Worm (Caenorhabditis elegans): Measurements from ENCODE around the gene R09H10.3.

Gene R09H10.3

DNA sequence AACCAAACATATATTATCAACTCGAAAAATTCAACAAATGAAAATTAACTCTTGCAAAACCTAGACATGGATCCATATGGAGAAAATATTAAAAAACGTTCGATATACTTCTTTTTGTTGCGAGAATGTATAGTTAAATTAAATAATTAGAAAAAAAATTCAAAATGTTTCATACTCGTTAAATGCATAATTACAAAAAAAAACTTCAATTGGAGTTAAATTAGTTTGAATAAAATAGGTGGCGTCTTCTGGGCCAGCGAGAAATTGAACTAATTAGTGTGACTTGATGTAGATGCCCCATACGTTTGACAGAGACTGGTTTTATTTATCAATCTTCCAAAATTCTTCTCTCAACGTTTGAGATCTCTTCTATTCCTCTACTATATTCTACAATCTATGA, 28.5 kb upstream of the R09H10.3 start, which contains the start of gene lgc-43:
Gene lgc-43, plus strand, starts transcription at position 301 of the 400 bp plus-strand sequence.
- TF ChIP-seq nhr-80 (tag; optimal IDR thresholded peaks at IDR 0.05) (no peak), F37B4.10 (GFP tag; IDR thresholded peaks at IDR 0.05) (no peak), Y56A3A.18 (GFP tag; IDR thresholded peaks at IDR 0.05) (no peak), F57C9.4 (tag; optimal IDR thresholded peaks at IDR 0.05) (no peak), egrh-3 (GFP tag; IDR thresholded peaks at IDR 0.05) (no peak), F23B12.7 (tag; optimal IDR thresholded peaks at IDR 0.05; ENCODE audit: insufficient read depth) (no peak), let-607 (tag; optimal IDR thresholded peaks at IDR 0.05) (no peak), F33H1.4 (GFP tag; IDR thresholded peaks at IDR 0.05) (no peak), lag-1 (GFP tag; IDR thresholded peaks at IDR 0.05) (no peak), ztf-18 (tag; optimal IDR thresholded peaks at IDR 0.05) (no peak)

DNA sequence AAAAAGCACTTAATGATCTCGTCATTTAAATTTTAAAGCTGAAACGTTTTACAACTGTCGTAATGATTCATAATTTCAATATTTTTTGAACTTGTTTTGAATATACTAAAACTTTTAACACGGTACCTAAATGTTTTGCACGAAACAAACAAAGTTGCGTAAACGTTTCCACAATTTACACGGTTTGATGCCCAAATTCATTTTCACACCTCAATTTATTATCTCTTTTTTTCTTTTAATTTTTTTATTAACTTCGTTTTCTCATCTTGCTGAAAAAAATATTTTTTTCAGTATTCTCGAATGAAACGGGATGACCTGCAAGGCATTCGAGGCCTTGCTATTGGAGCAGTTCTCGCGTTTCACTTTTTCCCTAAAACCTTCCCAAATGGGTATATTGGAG, 22.6 kb upstream of the R09H10.3 start, which contains the start of gene oac-8:
Gene oac-8, plus strand, starts transcription at position 301 of the 400 bp plus-strand sequence.
- TF ChIP-seq D2030.7 (GFP tag; IDR thresholded peaks at IDR 0.05) (no peak), madf-6 (GFP tag; IDR thresholded peaks at IDR 0.05) (no peak), Y53G8AR.9 (GFP tag; conservative IDR thresholded peaks at IDR 0.05) (no peak), egrh-3 (GFP tag; IDR thresholded peaks at IDR 0.05) (no peak), C17E4.6 (GFP tag; IDR thresholded peaks at IDR 0.05) (no peak), ceh-58 (GFP tag; IDR thresholded peaks at IDR 0.05) (no peak), nhr-90 (tag; optimal IDR thresholded peaks at IDR 0.05) (no peak), lin-35 (GFP tag; optimal IDR thresholded peaks at IDR 0.05) (no peak), tlf-1 (GFP tag; optimal IDR thresholded peaks at IDR 0.05) (no peak), nhr-80 (tag; optimal IDR thresholded peaks at IDR 0.05) (no peak), dox-1 (GFP tag; IDR thresholded peaks at IDR 0.05) (no peak), tbx-9 (tag; optimal IDR thresholded peaks at IDR 0.05; ENCODE audit: borderline replicate concordance) (no peak), F37B4.10 (GFP tag; IDR thresholded peaks at IDR 0.05) (no peak), pbrm-1 (GFP tag; IDR thresholded peaks at IDR 0.05) (no peak), snpc-4 (GFP tag; optimal IDR thresholded peaks at IDR 0.05) (no peak), snpc-4 (tag; optimal IDR thresholded peaks at IDR 0.05) (no peak), F57C9.4 (tag; optimal IDR thresholded peaks at IDR 0.05) (no peak), mcd-1 (GFP tag; IDR thresholded peaks at IDR 0.05) (no peak), B0019.2 (GFP tag; conservative IDR thresholded peaks at IDR 0.05) (no peak), ceh-40 (GFP tag; IDR thresholded peaks at IDR 0.05) (no peak)

DNA sequence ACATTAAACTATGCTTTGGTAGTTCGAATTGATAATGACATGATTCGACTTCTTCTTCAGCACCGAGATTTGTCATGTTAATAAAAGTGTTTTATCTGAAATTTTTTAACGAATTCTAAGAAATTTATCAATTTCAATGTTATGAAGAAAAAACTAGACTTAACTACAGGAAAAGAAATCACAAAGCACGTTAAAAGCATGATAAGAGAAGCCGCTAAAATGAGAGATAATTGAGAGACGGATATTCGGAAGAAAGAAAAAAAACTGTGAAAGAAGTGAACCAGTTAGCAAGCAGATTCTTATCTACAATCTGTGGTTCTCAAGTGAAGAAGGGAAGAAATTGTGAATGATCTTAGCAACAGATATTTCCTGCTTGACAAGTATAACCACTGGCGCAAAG, 17.8 kb upstream of the R09H10.3 start, which contains the start of gene C43F9.4:
Gene C43F9.4, minus strand, starts transcription at position 101 of the 400 bp plus-strand sequence.
- TF ChIP-seq dox-1 (GFP tag; IDR thresholded peaks at IDR 0.05) (no peak), ztf-6 (GFP tag; IDR thresholded peaks at IDR 0.05) (no peak), hrde-1 (tag; optimal IDR thresholded peaks at IDR 0.05; ENCODE audit: borderline replicate concordance) (no peak), gei-17 (GFP tag; optimal IDR thresholded peaks at IDR 0.05) (no peak), F23B12.7 (tag; optimal IDR thresholded peaks at IDR 0.05; ENCODE audit: insufficient read depth) (no peak), F57A8.1 (GFP tag; optimal IDR thresholded peaks at IDR 0.05) (no peak), egrh-3 (GFP tag; IDR thresholded peaks at IDR 0.05) (no peak), rpc-1 (optimal IDR thresholded peaks at IDR 0.05) (no peak), rpc-1 (tag; optimal IDR thresholded peaks at IDR 0.05) (no peak), nhr-120 (GFP tag; IDR thresholded peaks at IDR 0.05) (no peak), snpc-4 (GFP tag; optimal IDR thresholded peaks at IDR 0.05) (no peak), snpc-4 (tag; optimal IDR thresholded peaks at IDR 0.05) (no peak), B0336.3 (GFP tag; IDR thresholded peaks at IDR 0.05) (no peak), B0035.1 (tag; optimal IDR thresholded peaks at IDR 0.05) (no peak), cebp-1 (GFP tag; IDR thresholded peaks at IDR 0.05) (no peak), cebp-1 (tag; optimal IDR thresholded peaks at IDR 0.05) (no peak), let-526 (GFP tag; IDR thresholded peaks at IDR 0.05) (no peak), dpl-1 (GFP tag; optimal IDR thresholded peaks at IDR 0.05) (no peak), mel-28 (tag; optimal IDR thresholded peaks at IDR 0.05; ENCODE audit: borderline replicate concordance) (no peak), ztf-18 (tag; optimal IDR thresholded peaks at IDR 0.05) (no peak), ztf-25 (GFP tag; IDR thresholded peaks at IDR 0.05) (no peak), egl-18 (GFP tag; IDR thresholded peaks at IDR 0.05) (no peak)
